Fruit fly (Drosophila melanogaster): ENCODE results near the gene CG9692.

DNA sequence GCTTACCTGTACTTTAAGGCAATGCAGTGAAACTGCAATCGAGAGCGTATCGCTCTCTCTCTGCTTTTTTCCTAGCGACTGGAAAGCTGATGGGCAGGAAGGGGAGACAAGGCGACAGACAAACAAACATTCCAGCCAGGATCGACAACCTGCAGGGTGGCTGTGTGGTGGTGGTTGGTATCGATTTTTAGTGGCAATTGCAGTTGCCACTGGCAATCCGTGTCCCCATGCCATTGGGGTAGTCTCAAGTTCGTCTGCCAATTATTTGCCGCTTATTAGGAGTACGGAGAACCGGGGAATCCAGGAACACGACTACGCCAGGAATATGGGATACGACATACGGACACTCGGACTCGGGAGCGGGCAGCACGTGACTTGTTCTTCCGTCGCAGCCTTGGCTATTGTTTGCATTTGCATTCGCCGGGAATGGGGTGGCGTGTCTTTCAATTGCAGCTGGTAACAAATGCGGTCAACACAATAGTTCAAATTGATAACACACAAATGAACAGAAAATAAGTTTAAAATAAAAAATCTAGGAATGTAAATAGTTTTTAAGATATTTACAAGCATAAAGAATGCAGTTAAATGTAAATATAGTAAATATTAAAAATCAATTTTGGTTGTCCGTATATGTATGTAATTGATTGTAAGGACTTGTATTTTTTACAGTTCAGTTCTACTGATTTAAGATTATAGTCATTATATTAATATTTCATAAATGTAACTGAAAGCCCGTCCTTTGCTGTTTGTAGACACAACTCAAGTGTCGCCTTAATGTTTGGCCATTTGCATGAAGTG lies 42.0 kb downstream of the CG9692 start:
- TF ChIP-seq foxo (GFP tag; optimal IDR thresholded peaks at IDR 0.05) (peak in 1 of 2 experiments; percentile 19), psq (GFP tag; optimal IDR thresholded peaks at IDR 0.05) (no peak)

Measured in whole organism, wandering third instar larva.